Fruit fly (Drosophila melanogaster): ENCODE results near the gene CG43736.

The CG43736 gene

dm6 chrX:6856332-6856995 is 7.2 kb upstream of the CG43736 start (continued):
- TF ChIP-seq Nf-YC (tag; optimal IDR thresholded peaks at IDR 0.05) (peak; percentile 46), dmrt11E (tag; optimal IDR thresholded peaks at IDR 0.05) (peak; percentile 34), D (optimal IDR thresholded peaks at IDR 0.05) (no peak), D (GFP tag; optimal IDR thresholded peaks at IDR 0.05) (peak; percentile 47), lov (optimal IDR thresholded peaks at IDR 0.05) (no peak), lov (GFP tag; IDR thresholded peaks at IDR 0.05) (peak; percentile 62; the same call in 1 of the 3 replicates), CG34224 (GFP tag; IDR thresholded peaks at IDR 0.05; ENCODE audit: partially characterized antibody) (no peak), CG9797 (GFP tag; optimal IDR thresholded peaks at IDR 0.05) (no peak), pnt (GFP tag; optimal IDR thresholded peaks at IDR 0.05) (no peak), wek (GFP tag; optimal IDR thresholded peaks at IDR 0.05) (no peak), CG10431 (GFP tag; optimal IDR thresholded peaks at IDR 0.05) (no peak), CHES-1-like (GFP tag; optimal IDR thresholded peaks at IDR 0.05) (no peak), Scr (GFP tag; IDR thresholded peaks at IDR 0.05; ENCODE audit: partially characterized antibody) (no peak), ewg (GFP tag; optimal IDR thresholded peaks at IDR 0.05) (peak; percentile 42), Dll (GFP tag; IDR thresholded peaks at IDR 0.05; ENCODE audit: partially characterized antibody) (no peak), CG18476 (GFP tag; optimal IDR thresholded peaks at IDR 0.05) (peak; percentile 26), CG7963 (GFP tag; IDR thresholded peaks at IDR 0.05; ENCODE audit: partially characterized antibody) (no peak), CG3995 (GFP tag; optimal IDR thresholded peaks at IDR 0.05) (no peak), ara (GFP tag; IDR thresholded peaks at IDR 0.05) (peak; percentile 61; the same call in 1 of the 2 replicates), gcm (GFP tag; optimal IDR thresholded peaks at IDR 0.05) (peak; percentile 43), Mes4 (GFP tag; optimal IDR thresholded peaks at IDR 0.05) (no peak), br (optimal IDR thresholded peaks at IDR 0.05) (no peak), CG4707 (GFP tag; optimal IDR thresholded peaks at IDR 0.05) (no peak), Fer3 (tag; optimal IDR thresholded peaks at IDR 0.05) (peak; percentile 79), CG13287 (GFP tag; IDR thresholded peaks at IDR 0.05; ENCODE audit: partially characterized antibody) (no peak), D19A (tag; optimal IDR thresholded peaks at IDR 0.05) (peak; percentile 97), HLH4C (GFP tag; IDR thresholded peaks at IDR 0.05; ENCODE audit: partially characterized antibody) (no peak), az2 (GFP tag; optimal IDR thresholded peaks at IDR 0.05) (peak; percentile 48), Opbp (GFP tag; IDR thresholded peaks at IDR 0.05; ENCODE audit: partially characterized antibody) (no peak), Rfx (GFP tag; IDR thresholded peaks at IDR 0.05) (peak; percentile 86), CG17912 (GFP tag; optimal IDR thresholded peaks at IDR 0.05) (no peak), Jarid2 (GFP tag; optimal IDR thresholded peaks at IDR 0.05) (no peak), tin (GFP tag; optimal IDR thresholded peaks at IDR 0.05) (peak; percentile 60), ro (GFP tag; IDR thresholded peaks at IDR 0.05) (no peak), CG18262 (tag; optimal IDR thresholded peaks at IDR 0.05) (peak; percentile 79), sug (tag; optimal IDR thresholded peaks at IDR 0.05) (peak; percentile 10), dimm (GFP tag; IDR thresholded peaks at IDR 0.05) (peak; percentile 26; the same call in 1 of the 2 replicates), mld (GFP tag; IDR thresholded peaks at IDR 0.05; ENCODE audit: partially characterized antibody) (no peak), CG11696 (GFP tag; IDR thresholded peaks at IDR 0.05) (0 out of 2 replicates have a peak, but pooled peaks have one; percentile 44), CG8765 (GFP tag; IDR thresholded peaks at IDR 0.05) (no peak), CG1603 (tag; optimal IDR thresholded peaks at IDR 0.05) (no peak), ac (GFP tag; optimal IDR thresholded peaks at IDR 0.05) (no peak), CG17385 (GFP tag; optimal IDR thresholded peaks at IDR 0.05) (peak; percentile 76), ems (GFP tag; optimal IDR thresholded peaks at IDR 0.05) (no peak), knrl (GFP tag; IDR thresholded peaks at IDR 0.05; ENCODE audit: partially characterized antibody) (no peak), zfh1 (GFP tag; IDR thresholded peaks at IDR 0.05) (peak; percentile 78), trem (tag; optimal IDR thresholded peaks at IDR 0.05) (peak; percentile 38), H2.0 (GFP tag; IDR thresholded peaks at IDR 0.05) (peak; percentile 57; the same call in 1 of the 2 replicates), esg (GFP tag; conservative IDR thresholded peaks at IDR 0.05) (peak; percentile 70), Dref (GFP tag; IDR thresholded peaks at IDR 0.05) (no peak)

Measured in whole organism, embryonic.